Fruit fly (Drosophila melanogaster) whole organism, embryonic: ENCODE data around the gene Arpc3A.

Source experiments
- Adf1 ChIP-seq: fragments of 200-800 bp; sonication (Bioruptor generic); IDR thresholded peaks from 2 replicates; pipeline ENCODE4 v1.3.6; 2022; ENCODE audit warnings: missing biosample characterization, missing genetic modification characterization
- Blimp-1 ChIP-seq: fragments of 200-800 bp; sonication (Bioruptor generic); optimal IDR thresholded peaks from 3 replicates; lab custom pipeline; 2018; ENCODE audit warnings: missing biosample characterization, missing genetic modification characterization, mild to moderate bottlenecking, moderate library complexity, missing genetic modification reagents
- CG10543 ChIP-seq: fragments of 200-800 bp; sonication (Bioruptor generic); optimal IDR thresholded peaks from 3 replicates; lab custom pipeline; 2017; ENCODE audit warnings: missing biosample characterization, mild to moderate bottlenecking, missing genetic modification characterization, moderate library complexity
- CG14014 ChIP-seq: fragments of 200-800 bp; sonication (Bioruptor generic); IDR thresholded peaks from 2 replicates; pipeline ENCODE4 v1.3.6; 2022; ENCODE audit warnings: missing biosample characterization, missing genetic modification characterization
- CG14050 ChIP-seq: fragments of 200-800 bp; sonication (Bioruptor generic); IDR thresholded peaks from 3 replicates; pipeline ENCODE4 v1.3.6; 2022; ENCODE audit warnings: missing biosample characterization, missing genetic modification characterization
- CG15514 ChIP-seq: fragments of 200-800 bp; sonication (Bioruptor generic); optimal IDR thresholded peaks from 3 replicates; lab custom pipeline; 2017; ENCODE audit warnings: missing biosample characterization, missing genetic modification characterization, mild to moderate bottlenecking, moderate library complexity, missing genetic modification reagents
- CG1792 ChIP-seq: fragments of 200-800 bp; sonication (Bioruptor generic); optimal IDR thresholded peaks from 2 replicates; lab custom pipeline; 2016; ENCODE audit warnings: missing biosample characterization, missing genetic modification characterization
- CG18262 ChIP-seq: fragments of 200-800 bp; optimal IDR thresholded peaks from 3 replicates; lab custom pipeline; 2019; ENCODE audit warnings: missing biosample characterization, mild to moderate bottlenecking, missing genetic modification characterization, moderate library complexity
- CG3163 ChIP-seq: fragments of 200-800 bp; sonication (Bioruptor generic); optimal IDR thresholded peaks from 3 replicates; lab custom pipeline; 2016; ENCODE audit warnings: missing biosample characterization, missing genetic modification characterization
- CG33213 ChIP-seq: fragments of 200-800 bp; sonication (Bioruptor generic); optimal IDR thresholded peaks from 3 replicates; lab custom pipeline; 2016; ENCODE audit warnings: missing biosample characterization, missing genetic modification characterization
- CG6854 ChIP-seq: fragments of 200-800 bp; sonication (Bioruptor generic); optimal IDR thresholded peaks from 3 replicates; lab custom pipeline; 2017; ENCODE audit warnings: missing biosample characterization, mild to moderate bottlenecking, missing genetic modification characterization
- CG8089 ChIP-seq: fragments of 200-800 bp; sonication (Bioruptor generic); optimal IDR thresholded peaks from 3 replicates; lab custom pipeline; 2016; ENCODE audit warnings: missing biosample characterization, missing genetic modification characterization
- CG8478 ChIP-seq: fragments of >200 bp; optimal IDR thresholded peaks from 2 replicates; lab custom pipeline; 2018
- CoRest ChIP-seq: fragments of 200-800 bp; sonication (Bioruptor generic); optimal IDR thresholded peaks from 3 replicates; lab custom pipeline; 2018; ENCODE audit warnings: missing biosample characterization, mild to moderate bottlenecking, missing genetic modification characterization, moderate library complexity
- D ChIP-seq, 2 experiments: fragments of 200-800 bp in 1 of 2; fragments of >200 bp in 1 of 2; sonication (Bioruptor generic) in 1 of 2; optimal IDR thresholded peaks; 2 replicates in 1 of 2; 3 replicates in 1 of 2; lab custom pipeline; 2017; ENCODE audit warnings: mild to moderate bottlenecking in 1 of 2, missing biosample characterization in 1 of 2, missing genetic modification characterization in 1 of 2, missing genetic modification reagents in 1 of 2
- Dek ChIP-seq: fragments of 200-800 bp; sonication (Bioruptor generic); optimal IDR thresholded peaks from 3 replicates; lab custom pipeline; 2019; ENCODE audit warnings: missing biosample characterization, mild to moderate bottlenecking, missing genetic modification characterization, moderate library complexity
- Dfd ChIP-seq, 2 experiments: fragments of >200 bp; optimal IDR thresholded peaks; 2 replicates each; lab custom pipeline; 2017; ENCODE audit warnings: missing biosample characterization in 2 of 2, missing genetic modification characterization in 2 of 2
- E2f2 ChIP-seq: fragments of 200-800 bp; sonication (Bioruptor generic); IDR thresholded peaks from 2 replicates; pipeline ENCODE4 v1.3.6; 2022; ENCODE audit warnings: missing biosample characterization, missing genetic modification characterization
- H2.0 ChIP-seq: fragments of 200-800 bp; sonication (Bioruptor generic); IDR thresholded peaks from 2 replicates; pipeline ENCODE4 v1.3.6; 2022; ENCODE audit warnings: missing biosample characterization, missing genetic modification characterization
- HLH4C ChIP-seq: fragments of 200-800 bp; sonication (Bioruptor generic); IDR thresholded peaks from 3 replicates; pipeline ENCODE4 v1.3.6; 2022; ENCODE audit warnings: missing biosample characterization, missing genetic modification characterization; ENCODE audit not compliant: partially characterized antibody
- HmgZ ChIP-seq: fragments of 200-800 bp; sonication (Bioruptor generic); optimal IDR thresholded peaks from 2 replicates; lab custom pipeline; 2018; ENCODE audit warnings: missing biosample characterization, mild to moderate bottlenecking, missing genetic modification characterization
- Lhr ChIP-seq: fragments of 200-800 bp; sonication (Bioruptor generic); optimal IDR thresholded peaks from 3 replicates; lab custom pipeline; 2017; ENCODE audit warnings: mild to moderate bottlenecking, missing biosample characterization, missing genetic modification reagents, missing genetic modification characterization
- NFAT ChIP-seq: fragments of 200-800 bp; sonication (Bioruptor generic); IDR thresholded peaks from 2 replicates; pipeline ENCODE4 v1.3.6; 2022; ENCODE audit warnings: missing biosample characterization, missing genetic modification characterization
- Nf-YB ChIP-seq: fragments of 200-800 bp; sonication (Bioruptor generic); optimal IDR thresholded peaks from 3 replicates; lab custom pipeline; 2019; ENCODE audit warnings: missing biosample characterization, mild to moderate bottlenecking, missing genetic modification characterization, moderate library complexity
- Optix ChIP-seq: fragments of 200-800 bp; sonication (Bioruptor generic); IDR thresholded peaks from 3 replicates; pipeline ENCODE4 v1.3.6; 2022; ENCODE audit warnings: missing biosample characterization, missing genetic modification characterization
- Ssrp ChIP-seq: fragments of 200-800 bp; sonication (Bioruptor generic); optimal IDR thresholded peaks from 2 replicates; lab custom pipeline; 2018; ENCODE audit warnings: missing biosample characterization, mild to moderate bottlenecking, missing genetic modification characterization, moderate library complexity
- YL-1 ChIP-seq: fragments of 200-800 bp; sonication (Bioruptor generic); optimal IDR thresholded peaks from 3 replicates; lab custom pipeline; 2017; ENCODE audit warnings: missing biosample characterization, mild to moderate bottlenecking, missing genetic modification characterization
- chn ChIP-seq: fragments of 200-800 bp; sonication (Bioruptor generic); optimal IDR thresholded peaks from 2 replicates; lab custom pipeline; 2016; ENCODE audit warnings: missing biosample characterization, missing genetic modification characterization
- eyg ChIP-seq: fragments of 200-800 bp; sonication (Bioruptor generic); optimal IDR thresholded peaks from 3 replicates; lab custom pipeline; 2016; ENCODE audit warnings: missing biosample characterization, missing genetic modification characterization
- fd64A ChIP-seq: fragments of 200-800 bp; sonication (Bioruptor generic); optimal IDR thresholded peaks from 3 replicates; lab custom pipeline; 2018; ENCODE audit warnings: missing biosample characterization, mild to moderate bottlenecking, missing genetic modification characterization
- grn ChIP-seq: fragments of 200-800 bp; sonication (Bioruptor generic); optimal IDR thresholded peaks from 3 replicates; lab custom pipeline; 2017; ENCODE audit warnings: missing biosample characterization, missing genetic modification characterization
- lola ChIP-seq, 3 experiments: fragments of >200 bp in 2 of 3; fragments of 200-800 bp in 1 of 3; sonication (Bioruptor generic) in 1 of 3; optimal IDR thresholded peaks; 2 replicates each; lab custom pipeline; 2017 to 2019; ENCODE audit warnings: missing biosample characterization in 3 of 3, missing genetic modification characterization in 3 of 3, mild to moderate bottlenecking in 1 of 3, moderate library complexity in 1 of 3
- mld ChIP-seq: fragments of 200-800 bp; sonication (Bioruptor generic); IDR thresholded peaks from 3 replicates; pipeline ENCODE4 v1.3.6; 2022; ENCODE audit warnings: missing biosample characterization, missing genetic modification characterization; ENCODE audit not compliant: partially characterized antibody
- nmo ChIP-seq: fragments of 200-800 bp; sonication (Bioruptor generic); optimal IDR thresholded peaks from 2 replicates; lab custom pipeline; 2018; ENCODE audit warnings: missing biosample characterization, mild to moderate bottlenecking, missing genetic modification characterization, moderate library complexity
- seq ChIP-seq: fragments of 200-800 bp; sonication (Bioruptor generic); IDR thresholded peaks from 2 replicates; pipeline ENCODE4 v1.3.6; 2022; ENCODE audit warnings: missing biosample characterization, missing genetic modification characterization
- twi ChIP-seq: fragments of 200-800 bp; optimal IDR thresholded peaks from 2 replicates; lab custom pipeline; 2019; ENCODE audit warnings: missing biosample characterization, mild to moderate bottlenecking, missing genetic modification characterization, moderate library complexity
- unpg ChIP-seq: fragments of 200-800 bp; sonication (Bioruptor generic); optimal IDR thresholded peaks from 3 replicates; lab custom pipeline; 2018; ENCODE audit warnings: missing biosample characterization, mild to moderate bottlenecking, missing genetic modification characterization, moderate library complexity
- wek ChIP-seq: fragments of 200-800 bp; sonication (Bioruptor generic); optimal IDR thresholded peaks from 3 replicates; lab custom pipeline; 2018; ENCODE audit warnings: missing biosample characterization, mild to moderate bottlenecking, missing genetic modification characterization, moderate library complexity
- zen2 ChIP-seq: fragments of 200-800 bp; sonication (Bioruptor generic); IDR thresholded peaks from 3 replicates; pipeline ENCODE4 v1.3.6; 2022; ENCODE audit warnings: missing biosample characterization, missing genetic modification characterization; ENCODE audit not compliant: partially characterized antibody

The Arpc3A gene

DNA sequence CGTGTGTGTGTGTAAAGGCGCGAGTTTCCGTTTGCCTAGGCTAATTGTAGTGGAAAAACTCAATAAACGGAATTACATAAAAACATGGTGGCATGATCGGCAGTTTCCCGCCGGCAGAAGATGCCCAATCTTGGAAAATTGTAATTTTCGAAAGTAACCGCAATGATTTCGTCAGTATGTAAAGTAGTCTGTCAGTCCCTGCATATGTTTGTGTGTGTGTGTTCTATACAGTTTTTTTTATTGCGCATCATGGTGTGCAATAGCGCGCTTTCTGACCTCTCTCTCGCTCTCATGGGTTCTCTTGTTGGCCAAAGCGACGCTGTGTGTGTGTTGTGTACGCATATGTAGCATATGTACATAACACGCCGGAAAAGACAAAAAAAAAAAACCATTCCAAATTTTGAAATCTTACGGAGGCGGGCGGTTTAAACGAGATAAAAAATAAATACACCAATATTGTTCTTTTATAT lies 40.2 kb upstream of the Arpc3A start (continued):
- TF ChIP-seq CG18262 (tag; lab: Kevin White, UChicago) (peak; percentile 14), eyg (GFP tag; lab: Kevin White, UChicago) (peak; percentile 22), grn (GFP tag; lab: Kevin White, UChicago) (no peak), E2f2 (0 out of 2 replicates have a peak, but pooled peaks have one; percentile 28), mld (GFP tag; lab: Robert Waterston, UW) (no peak), CG33213 (GFP tag; lab: Kevin White, UChicago) (peak; percentile 66), HmgZ (peak; percentile 45), Ssrp (tag; lab: Kevin White, UChicago) (no peak), zen2 (no peak), NFAT (GFP tag; lab: Robert Waterston, UW) (peak; percentile 40; the same call in 1 of the 2 replicates), wek (peak; percentile 58), CG10543 (peak; percentile 70), Lhr (GFP tag; lab: Kevin White, UChicago) (peak; percentile 39), CoRest (tag; lab: Kevin White, UChicago) (peak; percentile 15), CG3163 (no peak), YL-1 (GFP tag; lab: Kevin White, UChicago) (peak; percentile 60), Nf-YB (GFP tag; lab: Kevin White, UChicago) (no peak), D (optimal IDR thresholded peaks at IDR 0.05; lab: Kevin White, UChicago) (no peak), D (GFP tag; optimal IDR thresholded peaks at IDR 0.05; lab: Kevin White, UChicago) (peak; percentile 5), unpg (peak; percentile 4), chn (GFP tag; lab: Kevin White, UChicago) (peak; percentile 6), Dek (tag; lab: Kevin White, UChicago) (peak; percentile 37), Dfd (GFP tag; optimal IDR thresholded peaks at IDR 0.05; lab: Kevin White, UChicago) (no peak), Blimp-1 (peak; percentile 9), CG8089 (GFP tag; lab: Kevin White, UChicago) (peak; percentile 30), CG8478 (lab: Kevin White, UChicago) (peak; percentile 98), nmo (no peak), Adf1 (peak; percentile 18; the same call in 1 of the 2 replicates), CG14014 (GFP tag; lab: Robert Waterston, UW) (peak; percentile 69; the same call in 1 of the 2 replicates), seq (GFP tag; lab: Robert Waterston, UW) (peak; percentile 40; the same call in 1 of the 2 replicates), CG15514 (GFP tag; lab: Kevin White, UChicago) (peak; percentile 45), fd64A (GFP tag; lab: Kevin White, UChicago) (no peak), CG6854 (GFP tag; lab: Kevin White, UChicago) (no peak), lola (GFP tag; optimal IDR thresholded peaks at IDR 0.05; lab: Kevin White, UChicago) (no peak), CG1792 (GFP tag; lab: Kevin White, UChicago) (peak; percentile 3), H2.0 (GFP tag; lab: Robert Waterston, UW) (0 out of 2 replicates have a peak, but pooled peaks have one; percentile 15), Optix (GFP tag; lab: Robert Waterston, UW) (no peak), HLH4C (GFP tag; lab: Robert Waterston, UW) (no peak)
- TF ChIP-seq, all 482 proteins: peak for 197

- TF ChIP-seq twi = peak; percentile 94
- no peak for TF ChIP-seq CG14050
Measured at dm6 chr3R:15802006-15802405, 32.4 kb upstream of the Arpc3A start, which contains the start of gene CG9593. CG9593 (plus strand) TSS chr3R:15802275.
